Fruit fly (Drosophila melanogaster): ENCODE measurements around the gene esc.

esc gene

DNA sequence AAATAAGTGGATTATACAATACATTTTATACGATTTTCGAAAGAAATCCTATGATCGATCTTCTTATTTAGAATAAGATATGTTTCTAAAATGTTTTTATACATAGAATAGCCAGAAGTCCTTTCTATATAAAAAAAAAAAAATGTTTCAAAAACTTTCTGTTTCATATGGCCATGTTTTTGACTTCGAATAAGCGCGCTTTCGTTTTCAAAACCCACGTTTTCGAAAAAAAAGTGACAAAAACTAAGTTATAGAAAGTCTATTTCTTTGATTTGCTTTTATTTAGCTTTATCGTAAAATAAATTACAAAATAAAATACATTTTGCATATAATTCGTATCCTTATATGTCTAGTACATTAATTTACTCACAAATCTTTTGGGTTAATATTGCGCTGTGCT is 19.4 kb downstream of the esc start:
- TF ChIP-seq Sox102F (GFP tag; optimal IDR thresholded peaks at IDR 0.05): no peak
- TF ChIP-seq CG11762 (GFP tag; optimal IDR thresholded peaks at IDR 0.05; ENCODE audit: insufficient read depth): no peak
- TF ChIP-seq svp (GFP tag): no peak
- no peak for TF ChIP-seq CG9139 (GFP tag; optimal IDR thresholded peaks at IDR 0.05)
- TF ChIP-seq Eip78C (GFP tag): no peak
- no peak for TF ChIP-seq Smox (GFP tag; optimal IDR thresholded peaks at IDR 0.05)
- no peak for TF ChIP-seq salr (GFP tag; optimal IDR thresholded peaks at IDR 0.05)
- TF ChIP-seq CG32006 (GFP tag; optimal IDR thresholded peaks at IDR 0.05): no peak
- TF ChIP-seq CG11294 (GFP tag; IDR thresholded peaks at IDR 0.05): no peak
- no peak for TF ChIP-seq Hr38 (GFP tag; optimal IDR thresholded peaks at IDR 0.05)
- no peak for TF ChIP-seq topi (GFP tag; optimal IDR thresholded peaks at IDR 0.05)
- TF ChIP-seq Gug (GFP tag; IDR thresholded peaks at IDR 0.05): no peak
- TF ChIP-seq dsx (GFP tag; optimal IDR thresholded peaks at IDR 0.05; ENCODE audit: poor library complexity, severe bottlenecking): no peak

DNA sequence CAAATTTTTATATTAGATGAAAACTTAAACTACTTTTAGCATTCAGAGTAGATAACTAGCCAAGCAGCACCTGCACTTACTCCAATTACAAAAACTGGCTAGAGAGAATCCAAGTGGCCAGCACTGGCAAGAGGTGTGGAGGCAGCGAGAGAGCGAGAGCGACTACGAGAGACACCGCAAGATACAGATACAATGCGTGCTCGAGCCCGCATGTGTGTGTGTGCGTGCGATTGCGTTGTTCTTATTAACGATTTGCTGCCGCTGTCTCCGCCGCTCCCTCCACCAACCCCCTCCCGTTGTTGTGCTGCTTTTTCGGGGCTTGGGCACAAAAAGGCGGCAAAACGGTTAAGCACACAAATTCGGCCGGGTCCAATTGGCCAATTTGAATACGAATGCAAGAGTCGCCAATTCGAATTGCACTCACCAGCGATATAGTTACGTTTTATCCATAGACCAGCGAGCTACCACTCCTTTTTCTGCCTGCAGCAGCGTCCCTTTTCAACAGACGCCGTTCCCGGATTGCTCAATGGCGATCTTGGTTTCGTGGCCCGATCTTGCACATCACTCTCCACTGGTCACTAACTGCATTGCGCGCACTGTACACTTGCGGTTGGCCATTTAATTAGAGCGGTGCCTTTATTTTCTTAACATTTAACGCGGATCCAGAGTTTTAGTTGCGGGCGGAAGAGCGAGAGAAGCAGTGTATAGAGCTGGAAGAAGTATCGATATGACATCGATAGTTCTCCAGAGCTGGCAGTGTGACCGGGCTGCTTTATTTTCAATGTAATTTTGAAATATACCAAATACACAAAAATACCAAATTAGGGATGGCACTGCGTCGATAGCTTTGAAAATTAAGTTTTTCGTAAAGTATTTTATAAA is 20.3 kb downstream of the esc start, which contains the start of gene crol:
TSS of gene crol (minus strand) at position 737 of the 882 bp plus-strand sequence.
- TF ChIP-seq pdm3 (GFP tag; optimal IDR thresholded peaks at IDR 0.05) (peak; percentile 6), CG1621 (tag; optimal IDR thresholded peaks at IDR 0.05) (peak; percentile 42), CG3919 (GFP tag; optimal IDR thresholded peaks at IDR 0.05) (no peak), Sox14 (GFP tag; optimal IDR thresholded peaks at IDR 0.05) (peak; percentile 8), CG6163 (GFP tag; IDR thresholded peaks at IDR 0.05) (peak; percentile 58; the same call in 2 of the 3 replicates), CG16779 (tag; optimal IDR thresholded peaks at IDR 0.05) (no peak), CG8319 (GFP tag; optimal IDR thresholded peaks at IDR 0.05) (no peak), Sox15 (GFP tag; optimal IDR thresholded peaks at IDR 0.05) (no peak), CG7368 (GFP tag; optimal IDR thresholded peaks at IDR 0.05) (no peak), fkh (GFP tag; optimal IDR thresholded peaks at IDR 0.05) (peak; percentile 23), salr (GFP tag; optimal IDR thresholded peaks at IDR 0.05) (no peak), CG6854 (GFP tag; optimal IDR thresholded peaks at IDR 0.05) (peak; percentile 5), CG31627 (GFP tag; optimal IDR thresholded peaks at IDR 0.05) (no peak), Blimp-1 (GFP tag; optimal IDR thresholded peaks at IDR 0.05) (no peak), ss (GFP tag; optimal IDR thresholded peaks at IDR 0.05) (peak; percentile 66 to 82), eg (GFP tag; IDR thresholded peaks at IDR 0.05) (peak; percentile 50; the same call in 1 of the 3 replicates), Eip78C (GFP tag) (peak; percentile 85), Sox102F (GFP tag; optimal IDR thresholded peaks at IDR 0.05) (no peak), CG9139 (GFP tag; optimal IDR thresholded peaks at IDR 0.05) (peak; percentile 29), Eip93F (GFP tag; optimal IDR thresholded peaks at IDR 0.05) (peak; percentile 19), CG10631 (GFP tag; optimal IDR thresholded peaks at IDR 0.05) (no peak), esn (GFP tag; optimal IDR thresholded peaks at IDR 0.05) (peak; percentile 31), CG15336 (GFP tag; IDR thresholded peaks at IDR 0.05) (0 out of 2 replicates have a peak, but pooled peaks have one; percentile 26), topi (GFP tag; optimal IDR thresholded peaks at IDR 0.05) (no peak), dsx (GFP tag; optimal IDR thresholded peaks at IDR 0.05; ENCODE audit: poor library complexity, severe bottlenecking) (peak; percentile 17), fd85E (GFP tag; optimal IDR thresholded peaks at IDR 0.05) (no peak), Ets21C (GFP tag; optimal IDR thresholded peaks at IDR 0.05) (no peak), Lpt (GFP tag; optimal IDR thresholded peaks at IDR 0.05) (peak; percentile 47), OdsH (GFP tag; optimal IDR thresholded peaks at IDR 0.05) (peak; percentile 15), vri (GFP tag; optimal IDR thresholded peaks at IDR 0.05) (peak; percentile 71), CG8119 (GFP tag; IDR thresholded peaks at IDR 0.05) (no peak; the same call in 2 of the 3 replicates), cyc (GFP tag; optimal IDR thresholded peaks at IDR 0.05) (peak; percentile 4), CG6808 (GFP tag; optimal IDR thresholded peaks at IDR 0.05) (peak; percentile 28)
